Fruit fly (Drosophila melanogaster) whole organism, pupa: Measurements from ENCODE around the gene RpS26.
A peak's percentile ranks its signal among the peaks of the same experiment; 100 is the strongest.

Experiments used
- CG12605 ChIP-seq: fragments of 200-800 bp; sonication (Bioruptor generic); IDR thresholded peaks from 2 replicates; pipeline ENCODE4 v1.3.6; 2022; ENCODE audit warnings: missing biosample characterization, missing genetic modification characterization
- CG13204 ChIP-seq: fragments of 200-800 bp; sonication (Bioruptor generic); optimal IDR thresholded peaks from 2 replicates; lab custom pipeline; 2018; ENCODE audit warnings: missing biosample characterization, mild to moderate bottlenecking, missing genetic modification characterization, moderate library complexity
- CG15710 ChIP-seq: fragments of 200-800 bp; sonication (Bioruptor generic); optimal IDR thresholded peaks from 2 replicates; lab custom pipeline; 2018; ENCODE audit warnings: missing biosample characterization, mild to moderate bottlenecking, missing genetic modification characterization, moderate library complexity
- CG4496 ChIP-seq: fragments of 200-800 bp; sonication (Bioruptor generic); IDR thresholded peaks from 3 replicates; pipeline ENCODE4 v1.3.6; 2022; ENCODE audit warnings: missing biosample characterization, missing genetic modification characterization
- CG8159 ChIP-seq: fragments of 200-800 bp; sonication (Bioruptor generic); optimal IDR thresholded peaks from 3 replicates; lab custom pipeline; 2018; ENCODE audit warnings: missing biosample characterization, mild to moderate bottlenecking, missing genetic modification characterization, moderate library complexity
- CG8301 ChIP-seq: fragments of 200-800 bp; sonication (Bioruptor generic); optimal IDR thresholded peaks from 2 replicates; lab custom pipeline; 2018; ENCODE audit warnings: missing biosample characterization, mild to moderate bottlenecking, missing genetic modification characterization
- CG9948 ChIP-seq: fragments of 200-800 bp; sonication (Bioruptor generic); optimal IDR thresholded peaks from 2 replicates; lab custom pipeline; 2018; ENCODE audit warnings: missing biosample characterization, mild to moderate bottlenecking, missing genetic modification characterization, moderate library complexity
- Ets98B ChIP-seq: fragments of 200-800 bp; sonication (Bioruptor generic); IDR thresholded peaks from 2 replicates; pipeline ENCODE4 v1.3.6; 2022; ENCODE audit warnings: missing biosample characterization, missing genetic modification characterization
- Pif1A ChIP-seq: fragments of 200-800 bp; sonication (Bioruptor generic); optimal IDR thresholded peaks from 3 replicates; lab custom pipeline; 2016; ENCODE audit warnings: missing biosample characterization, missing genetic modification characterization
- gl ChIP-seq: fragments of 200-800 bp; sonication (Bioruptor generic); optimal IDR thresholded peaks from 2 replicates; lab custom pipeline; 2018; ENCODE audit warnings: missing biosample characterization, mild to moderate bottlenecking, missing genetic modification characterization

- peak; percentile 74 for TF ChIP-seq CG8159 (tag; lab: Kevin White, UChicago)
- TF ChIP-seq Pif1A (GFP tag; lab: Kevin White, UChicago), result peak; percentile 61
- TF ChIP-seq gl (tag; lab: Kevin White, UChicago), result peak; percentile 34
- 0 out of 2 replicates have a peak, but pooled peaks have one; percentile 12 for TF ChIP-seq CG12605 (GFP tag; lab: Robert Waterston, UW)
- peak; percentile 64; the same call in 2 of the 3 replicates for TF ChIP-seq CG4496 (GFP tag; lab: Robert Waterston, UW)
- 0 out of 2 replicates have a peak, but pooled peaks have one; percentile 15 for TF ChIP-seq Ets98B (GFP tag; lab: Robert Waterston, UW)
- peak; percentile 84 for TF ChIP-seq CG8301
- no peak for TF ChIP-seq CG13204 (GFP tag; lab: Kevin White, UChicago)
- TF ChIP-seq CG15710, result peak; percentile 67
- TF ChIP-seq CG9948 (tag; lab: Kevin White, UChicago), result peak; percentile 72
These were observed 20.5 kb upstream of the RpS26 start for dm6 chr2L:18463610-18464009.
